Worm (Caenorhabditis elegans): ENCODE results near the gene slc-25A32.

DNA sequence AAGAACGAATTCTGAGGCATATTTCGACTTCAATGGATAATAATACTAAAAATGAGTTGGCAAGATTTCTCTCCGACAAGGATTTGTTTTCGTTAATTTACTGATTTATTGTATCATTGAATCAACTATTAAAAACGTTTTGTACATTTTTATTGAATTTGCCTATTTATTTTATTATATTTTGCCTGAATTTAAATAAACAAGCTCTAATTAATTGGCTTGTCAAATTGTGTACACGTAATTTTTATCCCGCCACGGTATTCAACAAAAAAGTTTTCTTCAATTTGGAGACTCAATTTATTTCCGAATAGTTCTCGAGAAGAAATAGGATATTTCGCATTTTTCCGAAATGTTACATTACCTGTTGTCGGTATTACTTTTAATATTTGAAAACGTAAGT is 43.6 kb upstream of the slc-25A32 start, which contains the start of gene M110.7:
- TF ChIP-seq aptf-2 (GFP tag; conservative IDR thresholded peaks at IDR 0.05): no peak
- TF ChIP-seq ZK185.1 (tag; optimal IDR thresholded peaks at IDR 0.05; ENCODE audit: poor library complexity, severe bottlenecking): no peak
- no peak for TF ChIP-seq unc-130 (GFP tag; optimal IDR thresholded peaks at IDR 0.05)
- TF ChIP-seq hmg-20 (GFP tag; IDR thresholded peaks at IDR 0.05): no peak
- no peak for TF ChIP-seq attf-3 (GFP tag; conservative IDR thresholded peaks at IDR 0.05)
- no peak for TF ChIP-seq dox-1 (GFP tag; IDR thresholded peaks at IDR 0.05)

All from whole organism, young adult.